Worm (Caenorhabditis elegans): ENCODE measurements around the gene cct-1.

Gene cct-1

ce11 chrII:8144543-8144942 lies 40.7 kb upstream of the cct-1 start, which contains the start of gene F10B5.2:
Gene F10B5.2 (plus strand): TSS chrII:8144762.
- TF ChIP-seq hnd-1 (tag; optimal IDR thresholded peaks at IDR 0.05) (no peak), flt-1 (GFP tag; IDR thresholded peaks at IDR 0.05) (no peak), sea-1 (GFP tag; conservative IDR thresholded peaks at IDR 0.05) (no peak), ceh-13 (GFP tag; optimal IDR thresholded peaks at IDR 0.05) (no peak), B0310.2 (tag; optimal IDR thresholded peaks at IDR 0.05) (no peak), F13C5.2 (tag; optimal IDR thresholded peaks at IDR 0.05) (no peak), tra-4 (tag; optimal IDR thresholded peaks at IDR 0.05) (no peak), ets-7 (tag; optimal IDR thresholded peaks at IDR 0.05) (no peak)

DNA sequence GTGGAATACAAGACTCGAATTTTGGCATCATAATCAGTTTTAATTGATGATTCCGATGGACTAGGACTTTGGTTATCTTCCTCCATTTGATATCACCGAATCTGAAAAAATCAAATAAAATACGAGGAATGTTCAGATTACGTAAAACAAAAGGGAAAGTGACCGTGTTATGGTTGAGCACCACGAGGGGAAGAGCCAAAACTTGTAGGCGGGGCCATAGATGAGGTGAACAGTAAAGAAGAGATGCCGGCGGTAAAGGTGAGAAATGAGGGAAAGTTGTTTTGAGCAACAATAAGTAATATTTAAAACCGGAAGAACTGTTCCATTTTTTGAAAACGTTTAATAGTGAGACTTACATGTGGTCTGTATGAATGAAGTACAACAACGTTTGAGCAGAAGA lies 35.3 kb upstream of the cct-1 start, which contains the start of gene F10B5.3:
Gene F10B5.3 (minus strand): TSS at position 101 of the 400 bp plus-strand sequence.
- TF ChIP-seq tbx-11 (GFP tag; IDR thresholded peaks at IDR 0.05) (no peak), scrt-1 (GFP tag; IDR thresholded peaks at IDR 0.05) (no peak), flt-1 (GFP tag; IDR thresholded peaks at IDR 0.05) (no peak), ama-1 (optimal IDR thresholded peaks at IDR 0.05) (no peak), hmbx-1 (tag; optimal IDR thresholded peaks at IDR 0.05) (no peak), sea-1 (GFP tag; conservative IDR thresholded peaks at IDR 0.05) (no peak), ceh-36 (tag; optimal IDR thresholded peaks at IDR 0.05) (no peak)

ce11 chrII:8152711-8153325 lies 32.4 kb upstream of the cct-1 start:
- no peak for TF ChIP-seq flt-1 (GFP tag; IDR thresholded peaks at IDR 0.05)
- no peak for TF ChIP-seq tbx-37 (GFP tag; conservative IDR thresholded peaks at IDR 0.05)
- no peak for TF ChIP-seq ceh-36 (tag; optimal IDR thresholded peaks at IDR 0.05)

ce11 chrII:8156845-8157373 lies 28.3 kb upstream of the cct-1 start, which contains the start of the genes tub-1 and tmem-138:
Gene tub-1 (minus strand): TSS chrII:8156945.
Gene tmem-138 (plus strand): TSS chrII:8157323.
- no peak for TF ChIP-seq ama-1 (optimal IDR thresholded peaks at IDR 0.05)
- no peak for TF ChIP-seq hnd-1 (tag; optimal IDR thresholded peaks at IDR 0.05)
- TF ChIP-seq tra-4 (tag; optimal IDR thresholded peaks at IDR 0.05) = no peak
- TF ChIP-seq sea-1 (GFP tag; conservative IDR thresholded peaks at IDR 0.05) = no peak
- no peak for TF ChIP-seq pes-1 (GFP tag; IDR thresholded peaks at IDR 0.05)

ce11 chrII:8157991-8158390 lies 27.3 kb upstream of the cct-1 start, which contains the start of gene pch-2:
Gene pch-2 (plus strand): TSS chrII:8158349.
- TF ChIP-seq hmg-4 (GFP tag; optimal IDR thresholded peaks at IDR 0.05) (no peak), ets-7 (tag; optimal IDR thresholded peaks at IDR 0.05) (no peak), ceh-36 (tag; optimal IDR thresholded peaks at IDR 0.05) (no peak), tra-4 (tag; optimal IDR thresholded peaks at IDR 0.05) (no peak), sea-1 (GFP tag; conservative IDR thresholded peaks at IDR 0.05) (no peak), hnd-1 (tag; optimal IDR thresholded peaks at IDR 0.05) (no peak), aly-1 (tag; optimal IDR thresholded peaks at IDR 0.05) (no peak), flt-1 (GFP tag; IDR thresholded peaks at IDR 0.05) (no peak), hmbx-1 (tag; optimal IDR thresholded peaks at IDR 0.05) (no peak), ama-1 (optimal IDR thresholded peaks at IDR 0.05) (no peak), B0310.2 (tag; optimal IDR thresholded peaks at IDR 0.05) (no peak), pes-1 (GFP tag; IDR thresholded peaks at IDR 0.05) (no peak), scrt-1 (GFP tag; IDR thresholded peaks at IDR 0.05) (no peak), ceh-13 (GFP tag; optimal IDR thresholded peaks at IDR 0.05) (no peak), tbx-37 (GFP tag; conservative IDR thresholded peaks at IDR 0.05) (no peak), tbx-11 (GFP tag; IDR thresholded peaks at IDR 0.05) (no peak), F13C5.2 (tag; optimal IDR thresholded peaks at IDR 0.05) (no peak)

DNA sequence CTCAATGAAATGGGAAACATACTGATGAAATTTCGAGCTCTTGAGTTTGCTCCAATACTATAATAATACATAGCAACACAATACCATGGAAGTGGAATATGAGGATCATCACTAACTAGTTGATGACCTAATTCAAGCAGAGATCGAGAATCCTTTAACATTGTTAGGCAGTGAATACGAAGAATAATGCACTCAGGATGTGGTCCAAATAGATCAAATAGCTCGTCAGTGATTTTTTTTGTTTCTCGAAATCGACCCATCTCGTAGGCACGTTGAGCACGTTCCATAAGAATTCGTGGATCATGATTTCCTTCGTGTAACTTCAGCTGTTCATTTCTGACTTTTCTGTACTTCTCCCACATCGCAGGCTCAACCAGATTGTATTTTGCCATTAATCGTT lies 24.3 kb upstream of the cct-1 start:
- TF ChIP-seq hmg-4 (GFP tag; optimal IDR thresholded peaks at IDR 0.05) (no peak), ceh-36 (tag; optimal IDR thresholded peaks at IDR 0.05) (no peak), aly-1 (tag; optimal IDR thresholded peaks at IDR 0.05) (no peak), ama-1 (optimal IDR thresholded peaks at IDR 0.05) (no peak), hmbx-1 (tag; optimal IDR thresholded peaks at IDR 0.05) (no peak), ets-7 (tag; optimal IDR thresholded peaks at IDR 0.05) (no peak), F13C5.2 (tag; optimal IDR thresholded peaks at IDR 0.05) (no peak), ceh-13 (GFP tag; optimal IDR thresholded peaks at IDR 0.05) (no peak), hnd-1 (tag; optimal IDR thresholded peaks at IDR 0.05) (no peak), sea-1 (GFP tag; conservative IDR thresholded peaks at IDR 0.05) (no peak), flt-1 (GFP tag; IDR thresholded peaks at IDR 0.05) (no peak), tbx-11 (GFP tag; IDR thresholded peaks at IDR 0.05) (no peak), pes-1 (GFP tag; IDR thresholded peaks at IDR 0.05) (no peak), B0310.2 (tag; optimal IDR thresholded peaks at IDR 0.05) (no peak), scrt-1 (GFP tag; IDR thresholded peaks at IDR 0.05) (no peak), tra-4 (tag; optimal IDR thresholded peaks at IDR 0.05) (no peak), tbx-37 (GFP tag; conservative IDR thresholded peaks at IDR 0.05) (no peak)

DNA sequence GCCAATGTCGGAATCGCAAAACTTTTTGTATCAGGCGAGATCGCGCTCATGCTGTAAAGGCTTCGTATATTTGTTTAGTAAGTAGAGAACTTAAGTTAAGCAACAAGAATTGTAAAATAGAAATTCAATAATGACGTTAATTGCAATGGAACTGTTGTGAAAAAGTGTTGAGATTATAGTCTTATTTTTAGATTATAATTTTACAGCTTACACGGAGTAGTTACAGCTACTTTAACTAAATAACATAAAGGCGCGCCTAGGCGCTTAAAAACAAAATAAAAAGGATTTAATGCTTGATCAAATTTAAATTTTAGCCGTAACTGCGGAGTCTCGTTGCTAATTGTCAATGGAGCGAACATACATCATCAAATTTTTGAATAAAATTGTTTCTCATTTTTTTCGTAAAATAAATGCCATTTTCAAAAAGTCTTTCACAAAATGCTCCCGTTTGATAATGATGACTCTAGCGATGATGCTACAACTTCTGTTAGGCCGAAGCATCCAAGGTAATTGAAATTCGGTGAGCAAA lies 23.1 kb upstream of the cct-1 start, which contains the start of the genes emb-27 and rrf-3:
Gene emb-27 (minus strand): TSS at position 51 of the 529 bp plus-strand sequence.
Gene rrf-3 (plus strand): TSS at position 346 of the 529 bp plus-strand sequence.
- TF ChIP-seq ceh-13 (GFP tag; optimal IDR thresholded peaks at IDR 0.05) (no peak), ceh-36 (tag; optimal IDR thresholded peaks at IDR 0.05) (no peak), ama-1 (optimal IDR thresholded peaks at IDR 0.05) (no peak), tra-4 (tag; optimal IDR thresholded peaks at IDR 0.05) (no peak), pes-1 (GFP tag; IDR thresholded peaks at IDR 0.05) (no peak), sea-1 (GFP tag; conservative IDR thresholded peaks at IDR 0.05) (no peak), hnd-1 (tag; optimal IDR thresholded peaks at IDR 0.05) (no peak), hmg-4 (GFP tag; optimal IDR thresholded peaks at IDR 0.05) (no peak), hmbx-1 (tag; optimal IDR thresholded peaks at IDR 0.05) (no peak), flt-1 (GFP tag; IDR thresholded peaks at IDR 0.05) (no peak), ets-7 (tag; optimal IDR thresholded peaks at IDR 0.05) (no peak)
